Worm (Caenorhabditis elegans): Measurements from ENCODE around the gene dnj-1.

DNA sequence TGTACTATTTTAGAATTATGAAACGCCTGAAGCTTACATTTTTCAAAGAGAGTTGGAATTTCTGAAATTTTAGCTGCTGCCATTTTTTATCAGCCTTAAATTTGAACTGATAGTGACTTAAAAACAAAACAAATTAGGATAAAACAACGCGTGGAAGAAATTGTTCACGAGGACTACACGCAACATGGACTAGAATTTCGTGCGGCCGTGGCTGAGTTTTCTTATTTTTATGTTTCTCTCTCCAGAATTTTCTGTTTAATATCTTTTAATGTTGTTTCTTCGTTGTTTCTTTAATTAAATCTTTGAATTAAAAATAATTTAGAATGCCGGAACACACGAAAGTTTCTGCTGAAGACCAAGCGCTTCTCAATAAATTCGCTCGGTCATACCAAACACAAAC, 16.0 kb downstream of the dnj-1 start, which contains the start of the genes B0035.3, B0035.22 and pfd-4:
- TF ChIP-seq ztf-29 (GFP tag; IDR thresholded peaks at IDR 0.05): no peak
- TF ChIP-seq ref-1 (GFP tag; conservative IDR thresholded peaks at IDR 0.05): no peak
- no peak for TF ChIP-seq flt-1 (GFP tag; IDR thresholded peaks at IDR 0.05)
- no peak for TF ChIP-seq tab-1 (GFP tag; IDR thresholded peaks at IDR 0.05)
- no peak for TF ChIP-seq klf-2 (GFP tag; conservative IDR thresholded peaks at IDR 0.05)
- no peak for TF ChIP-seq cog-1 (tag; optimal IDR thresholded peaks at IDR 0.05)
- TF ChIP-seq med-1 (GFP tag; optimal IDR thresholded peaks at IDR 0.05; ENCODE audit: insufficient read depth): no peak
- TF ChIP-seq T22C8.4 (GFP tag; IDR thresholded peaks at IDR 0.05): no peak
- TF ChIP-seq ztf-23 (GFP tag; IDR thresholded peaks at IDR 0.05): no peak

Data from whole organism, midembryonic.